Fruit fly (Drosophila melanogaster): ENCODE data around the gene CG7101.

CG7101 gene

dm6 chrX:18834399-18834798 is 4.0 kb downstream of the CG7101 start:
- TF ChIP-seq CG9705 (GFP tag; optimal IDR thresholded peaks at IDR 0.05) (no peak), usp (GFP tag; optimal IDR thresholded peaks at IDR 0.05) (no peak), N (GFP tag; optimal IDR thresholded peaks at IDR 0.05) (no peak), Hr78 (GFP tag; optimal IDR thresholded peaks at IDR 0.05) (no peak), lola (GFP tag; optimal IDR thresholded peaks at IDR 0.05) (no peak), pan (optimal IDR thresholded peaks at IDR 0.05) (peak; percentile 39), sv (GFP tag; optimal IDR thresholded peaks at IDR 0.05) (no peak), CrebA (GFP tag; optimal IDR thresholded peaks at IDR 0.05; ENCODE audit: borderline replicate concordance) (no peak), Sp1 (GFP tag; optimal IDR thresholded peaks at IDR 0.05) (no peak), fru (GFP tag; optimal IDR thresholded peaks at IDR 0.05) (peak; percentile 75), dl (GFP tag; optimal IDR thresholded peaks at IDR 0.05; ENCODE audit: insufficient read depth in 1 of 2, partially characterized antibody in 2 of 2) (no peak), Rel (GFP tag; optimal IDR thresholded peaks at IDR 0.05) (no peak), Rel (tag; optimal IDR thresholded peaks at IDR 0.05) (peak; percentile 4), h (GFP tag; optimal IDR thresholded peaks at IDR 0.05) (peak; percentile 88), Jra (GFP tag; optimal IDR thresholded peaks at IDR 0.05) (no peak), jim (GFP tag; optimal IDR thresholded peaks at IDR 0.05) (no peak), Dfd (GFP tag; optimal IDR thresholded peaks at IDR 0.05) (no peak), dmrt93B (GFP tag; optimal IDR thresholded peaks at IDR 0.05) (peak; percentile 62), ey (GFP tag; optimal IDR thresholded peaks at IDR 0.05) (peak; percentile 26), Hnf4 (GFP tag; optimal IDR thresholded peaks at IDR 0.05) (no peak), Dif (GFP tag; optimal IDR thresholded peaks at IDR 0.05; ENCODE audit: partially characterized antibody) (no peak), foxo (GFP tag; optimal IDR thresholded peaks at IDR 0.05) (peak in 1 of 2 experiments; percentile 77), OdsH (GFP tag; optimal IDR thresholded peaks at IDR 0.05) (peak; percentile 29), dsf (GFP tag; optimal IDR thresholded peaks at IDR 0.05; ENCODE audit: borderline replicate concordance) (no peak), psq (GFP tag; optimal IDR thresholded peaks at IDR 0.05) (no peak), Abd-B (GFP tag; optimal IDR thresholded peaks at IDR 0.05) (no peak), Vsx2 (GFP tag; optimal IDR thresholded peaks at IDR 0.05; ENCODE audit: partially characterized antibody) (no peak), brk (GFP tag; optimal IDR thresholded peaks at IDR 0.05) (no peak), rgr (GFP tag; optimal IDR thresholded peaks at IDR 0.05) (peak; percentile 28), Hr83 (GFP tag; optimal IDR thresholded peaks at IDR 0.05; ENCODE audit: poor library complexity, severe bottlenecking) (no peak), HLH106 (tag; optimal IDR thresholded peaks at IDR 0.05) (peak; percentile 74), Mio (GFP tag; optimal IDR thresholded peaks at IDR 0.05) (no peak), tai (GFP tag; optimal IDR thresholded peaks at IDR 0.05) (no peak), GATAd (GFP tag; optimal IDR thresholded peaks at IDR 0.05) (no peak), woc (GFP tag; optimal IDR thresholded peaks at IDR 0.05) (peak; percentile 57), Myc (optimal IDR thresholded peaks at IDR 0.05) (no peak), CG32264 (GFP tag; optimal IDR thresholded peaks at IDR 0.05) (peak; percentile 52), sage (GFP tag; optimal IDR thresholded peaks at IDR 0.05) (peak; percentile 70), br (GFP tag; optimal IDR thresholded peaks at IDR 0.05) (peak; percentile 25)

- TF ChIP-seq psq (GFP tag; optimal IDR thresholded peaks at IDR 0.05) (peak; percentile 13), Sp1 (GFP tag; optimal IDR thresholded peaks at IDR 0.05) (no peak)
Measured at dm6 chrX:18835003-18835402, 4.6 kb downstream of the CG7101 start.

- no peak for TF ChIP-seq dl (GFP tag; optimal IDR thresholded peaks at IDR 0.05; ENCODE audit: insufficient read depth in 1 of 2, partially characterized antibody in 2 of 2)
Measured at dm6 chrX:18835500-18835899, 5.1 kb downstream of the CG7101 start.

dm6 chrX:18836315-18836714 is 5.9 kb downstream of the CG7101 start:
- TF ChIP-seq brk (GFP tag; optimal IDR thresholded peaks at IDR 0.05) (no peak), CG32264 (GFP tag; optimal IDR thresholded peaks at IDR 0.05) (no peak), h (GFP tag; optimal IDR thresholded peaks at IDR 0.05) (no peak), ey (GFP tag; optimal IDR thresholded peaks at IDR 0.05) (no peak), tai (GFP tag; optimal IDR thresholded peaks at IDR 0.05) (no peak), Myc (optimal IDR thresholded peaks at IDR 0.05) (no peak), Hr78 (GFP tag; optimal IDR thresholded peaks at IDR 0.05) (no peak), psq (GFP tag; optimal IDR thresholded peaks at IDR 0.05) (no peak), Dif (GFP tag; optimal IDR thresholded peaks at IDR 0.05; ENCODE audit: partially characterized antibody) (no peak), CrebA (GFP tag; optimal IDR thresholded peaks at IDR 0.05; ENCODE audit: borderline replicate concordance) (no peak), Vsx2 (GFP tag; optimal IDR thresholded peaks at IDR 0.05; ENCODE audit: partially characterized antibody) (no peak)
